Fruit fly (Drosophila melanogaster): ENCODE data around the gene fzy.

DNA sequence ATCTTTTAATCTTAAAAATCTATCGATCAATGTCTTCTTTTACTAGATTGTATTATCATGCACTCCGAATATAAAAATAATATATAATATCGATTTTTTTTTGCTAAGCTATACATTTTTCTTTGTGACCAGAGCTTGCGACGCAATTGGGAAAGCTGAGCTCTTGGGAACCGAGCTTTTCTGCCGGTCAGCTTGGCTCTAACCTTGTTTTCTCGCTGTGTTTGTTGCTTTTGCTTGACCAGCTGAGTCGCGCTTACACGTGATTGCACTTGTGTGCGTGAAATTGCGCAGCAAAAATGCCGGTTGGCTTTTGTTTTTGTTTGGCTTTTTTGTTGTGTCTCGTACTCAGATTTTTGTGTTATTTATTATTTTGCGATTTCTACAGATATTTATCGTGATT lies 37.3 kb upstream of the fzy start:
- no peak for TF ChIP-seq brk (GFP tag; optimal IDR thresholded peaks at IDR 0.05)
- TF ChIP-seq Abd-B (GFP tag; optimal IDR thresholded peaks at IDR 0.05) = no peak
- no peak for TF ChIP-seq dsf (GFP tag; optimal IDR thresholded peaks at IDR 0.05; ENCODE audit: borderline replicate concordance)
- TF ChIP-seq h (GFP tag; optimal IDR thresholded peaks at IDR 0.05) = no peak
- no peak for TF ChIP-seq Myc (optimal IDR thresholded peaks at IDR 0.05)
- TF ChIP-seq Hr78 (GFP tag; optimal IDR thresholded peaks at IDR 0.05) = no peak
- TF ChIP-seq psq (GFP tag; optimal IDR thresholded peaks at IDR 0.05) = no peak
- no peak for TF ChIP-seq woc (GFP tag; optimal IDR thresholded peaks at IDR 0.05)
- TF ChIP-seq Rel (GFP tag; optimal IDR thresholded peaks at IDR 0.05) = no peak
- peak; percentile 5 for TF ChIP-seq Rel (tag; optimal IDR thresholded peaks at IDR 0.05)
